Fruit fly (Drosophila melanogaster): Measurements from ENCODE around the gene CG17726.

Gene CG17726

DNA sequence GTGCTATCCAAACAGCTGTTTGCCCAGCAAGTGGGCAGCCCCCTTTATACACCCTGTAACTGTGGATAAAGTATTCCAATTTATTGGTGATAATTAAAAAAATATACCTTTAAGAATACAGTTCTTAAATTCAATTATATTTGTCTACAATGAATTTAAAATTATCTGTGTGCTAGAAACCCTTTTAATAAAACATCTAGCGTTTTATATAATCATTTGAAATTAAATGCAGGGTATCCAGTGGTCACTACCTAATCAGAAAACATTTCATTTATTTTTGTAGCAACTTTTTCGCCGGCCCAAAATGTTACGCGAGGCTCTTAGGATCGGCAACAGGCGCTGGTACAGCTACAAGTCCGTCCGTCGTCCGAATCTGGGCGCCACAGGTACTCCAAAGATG is at the start of gene CG17726:
Gene CG17726, plus strand, starts transcription at position 267 of the 400 bp plus-strand sequence.
- peak; percentile 98 for TF ChIP-seq Drgx (GFP tag; IDR thresholded peaks at IDR 0.05)
- TF ChIP-seq cg (GFP tag; optimal IDR thresholded peaks at IDR 0.05): no peak
- peak; percentile 97 for TF ChIP-seq CG2889 (GFP tag; IDR thresholded peaks at IDR 0.05)
- TF ChIP-seq kni (GFP tag; optimal IDR thresholded peaks at IDR 0.05): peak; percentile 76
- TF ChIP-seq Elba2 (GFP tag; optimal IDR thresholded peaks at IDR 0.05): peak; percentile 88
- peak; percentile 90 for TF ChIP-seq Poxn (GFP tag; IDR thresholded peaks at IDR 0.05)
- no peak for TF ChIP-seq hth (optimal IDR thresholded peaks at IDR 0.05)
- TF ChIP-seq ato (GFP tag; IDR thresholded peaks at IDR 0.05; ENCODE audit: partially characterized antibody): no peak
- peak; percentile 61 for TF ChIP-seq Myb (GFP tag; optimal IDR thresholded peaks at IDR 0.05)
- peak; percentile 91 for TF ChIP-seq Ets65A (GFP tag)
- TF ChIP-seq CG17186 (GFP tag; optimal IDR thresholded peaks at IDR 0.05): peak; percentile 66
- peak; percentile 96 for TF ChIP-seq CG11247 (GFP tag; IDR thresholded peaks at IDR 0.05)
- peak; percentile 93 for TF ChIP-seq CG10654 (GFP tag; optimal IDR thresholded peaks at IDR 0.05)
- TF ChIP-seq Hand (GFP tag; optimal IDR thresholded peaks at IDR 0.05): peak; percentile 92
- TF ChIP-seq Trl (optimal IDR thresholded peaks at IDR 0.05): no peak
- TF ChIP-seq Trl (GFP tag; optimal IDR thresholded peaks at IDR 0.05): peak; percentile 88
- peak; percentile 94 for TF ChIP-seq Taf1 (GFP tag; IDR thresholded peaks at IDR 0.05)
- peak; percentile 98 for TF ChIP-seq gce (GFP tag; IDR thresholded peaks at IDR 0.05)
- TF ChIP-seq CG30431 (GFP tag; optimal IDR thresholded peaks at IDR 0.05): peak; percentile 91
- peak; percentile 96 for TF ChIP-seq CG10462 (GFP tag; optimal IDR thresholded peaks at IDR 0.05)
- TF ChIP-seq Oaz (GFP tag; IDR thresholded peaks at IDR 0.05): peak; percentile 97
- peak; percentile 98 for TF ChIP-seq Ada2b (GFP tag; IDR thresholded peaks at IDR 0.05)
- peak; percentile 97 for TF ChIP-seq CG10209 (GFP tag; optimal IDR thresholded peaks at IDR 0.05)
- TF ChIP-seq ERR (GFP tag; optimal IDR thresholded peaks at IDR 0.05): peak; percentile 63
- peak; percentile 95 for TF ChIP-seq bcd (GFP tag; optimal IDR thresholded peaks at IDR 0.05)
- TF ChIP-seq CG16815 (GFP tag; optimal IDR thresholded peaks at IDR 0.05): peak; percentile 94
- peak; percentile 94 for TF ChIP-seq CG3407 (GFP tag; optimal IDR thresholded peaks at IDR 0.05)
- TF ChIP-seq CG10543 (GFP tag; optimal IDR thresholded peaks at IDR 0.05): peak; percentile 85
- no peak for TF ChIP-seq Scr (GFP tag; IDR thresholded peaks at IDR 0.05; ENCODE audit: partially characterized antibody)
- no peak for TF ChIP-seq nerfin-2 (GFP tag; IDR thresholded peaks at IDR 0.05; ENCODE audit: partially characterized antibody)
- peak; percentile 94 for TF ChIP-seq CG10267 (tag; optimal IDR thresholded peaks at IDR 0.05)
- no peak for TF ChIP-seq lov (optimal IDR thresholded peaks at IDR 0.05)
- peak; percentile 98 for TF ChIP-seq lov (GFP tag; IDR thresholded peaks at IDR 0.05)
- peak; percentile 97 for TF ChIP-seq CG2120 (GFP tag; optimal IDR thresholded peaks at IDR 0.05)
- 0 out of 3 replicates have a peak, but pooled peaks have one; percentile 30 for TF ChIP-seq knrl (GFP tag; IDR thresholded peaks at IDR 0.05; ENCODE audit: partially characterized antibody)
- TF ChIP-seq tap (tag; optimal IDR thresholded peaks at IDR 0.05): peak; percentile 98
- peak; percentile 62 for TF ChIP-seq CG10565 (GFP tag; optimal IDR thresholded peaks at IDR 0.05)
- peak; percentile 95 for TF ChIP-seq CG4404 (GFP tag; IDR thresholded peaks at IDR 0.05)
- no peak for TF ChIP-seq inv (GFP tag; IDR thresholded peaks at IDR 0.05; ENCODE audit: partially characterized antibody)
- TF ChIP-seq slou (GFP tag; optimal IDR thresholded peaks at IDR 0.05): peak; percentile 86
- TF ChIP-seq Pdp1 (GFP tag; optimal IDR thresholded peaks at IDR 0.05): peak; percentile 90 to 95
- TF ChIP-seq bowl (GFP tag; IDR thresholded peaks at IDR 0.05): peak; percentile 96
- peak; percentile 94 for TF ChIP-seq CG13624 (GFP tag; optimal IDR thresholded peaks at IDR 0.05)
- peak; percentile 99 for TF ChIP-seq gem (tag; optimal IDR thresholded peaks at IDR 0.05)
- TF ChIP-seq nerfin-1 (tag; optimal IDR thresholded peaks at IDR 0.05): peak; percentile 93
- no peak for TF ChIP-seq hb (GFP tag; IDR thresholded peaks at IDR 0.05; ENCODE audit: partially characterized antibody)
- TF ChIP-seq CG13296 (GFP tag; optimal IDR thresholded peaks at IDR 0.05): peak; percentile 96
- TF ChIP-seq CG17829 (tag; optimal IDR thresholded peaks at IDR 0.05): peak; percentile 98
- peak; percentile 83 for TF ChIP-seq lbe (GFP tag; optimal IDR thresholded peaks at IDR 0.05)
- peak; percentile 95 for TF ChIP-seq CG12219 (GFP tag; optimal IDR thresholded peaks at IDR 0.05)
- TF ChIP-seq hbn (GFP tag; IDR thresholded peaks at IDR 0.05; ENCODE audit: partially characterized antibody): no peak

Data from whole organism, embryonic.